Worm (Caenorhabditis elegans): Measurements from ENCODE around the gene Y116A8A.150.

- no peak for TF ChIP-seq him-1 (tag; optimal IDR thresholded peaks at IDR 0.05)
- TF ChIP-seq dao-5 (tag; optimal IDR thresholded peaks at IDR 0.05), result no peak
Observed at ce11 chrIV:16863431-16863895, 20.7 kb upstream of the Y116A8A.150 start, which contains the start of the genes mel-46 and lsy-13.
